Worm (Caenorhabditis elegans): ENCODE data around the gene C53C11.4.

- TF ChIP-seq blmp-1 (tag; optimal IDR thresholded peaks at IDR 0.05; ENCODE audit: insufficient read depth) (no peak), unc-55 (GFP tag; optimal IDR thresholded peaks at IDR 0.05) (no peak), ZK546.5 (tag; optimal IDR thresholded peaks at IDR 0.05) (no peak), lin-13 (GFP tag; optimal IDR thresholded peaks at IDR 0.05) (no peak), nhr-77 (tag; optimal IDR thresholded peaks at IDR 0.05) (no peak), mab-5 (tag; optimal IDR thresholded peaks at IDR 0.05) (no peak), dmd-4 (tag; optimal IDR thresholded peaks at IDR 0.05) (no peak), snpc-4 (tag; optimal IDR thresholded peaks at IDR 0.05) (no peak), nhr-237 (tag; optimal IDR thresholded peaks at IDR 0.05) (no peak), lsy-2 (tag; optimal IDR thresholded peaks at IDR 0.05) (no peak), egl-27 (tag; optimal IDR thresholded peaks at IDR 0.05) (no peak), nhr-6 (tag; optimal IDR thresholded peaks at IDR 0.05) (no peak), ama-1 (optimal IDR thresholded peaks at IDR 0.05) (no peak)
Measured at ce11 chrX:17333752-17334151, 23.0 kb downstream of the C53C11.4 start, which contains the start of gene C53C11.5.
